Fruit fly (Drosophila melanogaster) whole organism: ENCODE data around the gene Dic1.

Experiments used
- Dll ChIP-seq: fragments of >200 bp; optimal IDR thresholded peaks from 2 replicates; lab custom pipeline; 2017
- psq ChIP-seq: fragments of >200 bp; optimal IDR thresholded peaks from 2 replicates; lab custom pipeline; 2017

dm6 chr3R:13319873-13320272, 44.9 kb upstream of the Dic1 start:
- TF ChIP-seq psq (lab: Kevin White, UChicago) (no peak), Dll (lab: Kevin White, UChicago) (no peak)
